Worm (Caenorhabditis elegans): ENCODE data around the gene sru-6.

ce11 chrIV:9530768-9531167, 40.3 kb downstream of the sru-6 start:
- TF ChIP-seq nhr-42 (GFP tag; IDR thresholded peaks at IDR 0.05) (no peak), skn-1 (tag; optimal IDR thresholded peaks at IDR 0.05) (no peak), aha-1 (tag) (peak; percentile 97)

All from whole organism, L4 larva.